Fruit fly (Drosophila melanogaster): ENCODE measurements around the gene lqfR.

Gene lqfR

DNA sequence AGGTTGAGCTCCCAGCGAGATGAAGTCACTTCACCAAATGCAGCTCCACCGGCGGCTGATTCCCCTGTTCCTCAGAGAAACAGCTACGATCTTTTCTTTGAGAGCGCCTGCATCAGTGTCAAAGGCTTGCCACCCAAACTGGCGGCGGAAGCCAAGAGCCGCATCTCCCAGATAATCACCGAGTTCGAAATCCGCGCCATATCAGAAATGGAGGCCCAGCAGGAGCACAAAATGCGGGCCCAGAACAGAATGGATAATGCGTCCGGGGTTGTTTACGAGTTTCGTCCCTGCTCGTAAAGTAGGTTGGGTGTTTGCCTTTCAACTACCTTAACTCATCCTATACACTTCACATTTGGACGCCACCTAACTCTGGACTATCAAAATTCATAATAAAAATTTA is 29.4 kb upstream of the lqfR start, which contains the start of gene Gpdh3:
Gpdh3 (plus strand) TSS at position 301 of the 400 bp plus-strand sequence.
- TF ChIP-seq EcR (GFP tag; optimal IDR thresholded peaks at IDR 0.05) (no peak), psq (optimal IDR thresholded peaks at IDR 0.05) (no peak), Dll (optimal IDR thresholded peaks at IDR 0.05) (no peak), CG8478 (optimal IDR thresholded peaks at IDR 0.05) (no peak), usp (GFP tag; optimal IDR thresholded peaks at IDR 0.05) (no peak), pan (optimal IDR thresholded peaks at IDR 0.05) (no peak)

DNA sequence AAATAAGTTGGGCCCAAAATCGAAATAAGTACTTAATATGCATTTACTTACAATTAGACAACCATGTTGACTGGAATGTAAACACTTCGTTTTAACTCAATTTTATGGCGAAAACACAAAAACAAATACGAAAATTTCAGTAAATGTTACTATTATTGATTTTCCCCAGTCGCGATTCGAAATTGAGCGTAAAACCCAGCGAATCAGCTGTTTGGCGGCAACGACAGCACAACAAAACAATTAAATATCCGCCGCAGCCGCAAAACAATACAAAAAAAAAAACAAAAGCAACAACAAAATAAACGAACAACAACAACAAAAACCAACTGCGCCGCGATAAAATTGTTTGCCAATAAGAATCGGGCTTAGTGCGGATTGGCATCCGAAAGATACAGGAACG is 21.5 kb upstream of the lqfR start, which contains the start of the genes CAH8 and CG7059:
CAH8 (minus strand) TSS at position 101 of the 400 bp plus-strand sequence.
CG7059 (plus strand) TSS at position 167 of the 400 bp plus-strand sequence.
- no peak for TF ChIP-seq psq (optimal IDR thresholded peaks at IDR 0.05)
- no peak for TF ChIP-seq usp (GFP tag; optimal IDR thresholded peaks at IDR 0.05)
- TF ChIP-seq EcR (GFP tag; optimal IDR thresholded peaks at IDR 0.05): no peak
- no peak for TF ChIP-seq CG8478 (optimal IDR thresholded peaks at IDR 0.05)
- TF ChIP-seq Dll (optimal IDR thresholded peaks at IDR 0.05): no peak
- TF ChIP-seq pan (optimal IDR thresholded peaks at IDR 0.05): no peak

DNA sequence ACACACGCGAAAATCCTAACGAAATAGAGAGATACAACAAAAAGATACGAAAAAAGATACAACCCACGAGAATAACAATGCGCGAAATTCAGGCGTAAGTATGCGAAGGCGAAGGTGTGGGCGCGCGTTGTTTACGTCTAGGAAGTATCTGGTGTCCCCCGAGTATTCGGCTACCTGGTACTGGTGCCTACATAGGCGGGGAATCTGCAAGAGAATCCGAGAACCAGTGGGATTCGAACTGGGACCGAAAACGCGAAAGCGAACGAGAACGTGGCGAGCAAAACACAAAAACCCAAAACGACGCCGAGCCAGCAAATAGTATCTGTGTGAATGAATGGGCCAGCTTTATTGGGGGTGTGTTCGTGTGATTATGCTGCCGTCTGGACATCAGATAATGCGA is 21.0 kb upstream of the lqfR start:
- TF ChIP-seq usp (GFP tag; optimal IDR thresholded peaks at IDR 0.05): no peak
- TF ChIP-seq Dll (optimal IDR thresholded peaks at IDR 0.05): no peak
- no peak for TF ChIP-seq EcR (GFP tag; optimal IDR thresholded peaks at IDR 0.05)
- TF ChIP-seq psq (optimal IDR thresholded peaks at IDR 0.05): no peak
- no peak for TF ChIP-seq pan (optimal IDR thresholded peaks at IDR 0.05)
- no peak for TF ChIP-seq CG8478 (optimal IDR thresholded peaks at IDR 0.05)

DNA sequence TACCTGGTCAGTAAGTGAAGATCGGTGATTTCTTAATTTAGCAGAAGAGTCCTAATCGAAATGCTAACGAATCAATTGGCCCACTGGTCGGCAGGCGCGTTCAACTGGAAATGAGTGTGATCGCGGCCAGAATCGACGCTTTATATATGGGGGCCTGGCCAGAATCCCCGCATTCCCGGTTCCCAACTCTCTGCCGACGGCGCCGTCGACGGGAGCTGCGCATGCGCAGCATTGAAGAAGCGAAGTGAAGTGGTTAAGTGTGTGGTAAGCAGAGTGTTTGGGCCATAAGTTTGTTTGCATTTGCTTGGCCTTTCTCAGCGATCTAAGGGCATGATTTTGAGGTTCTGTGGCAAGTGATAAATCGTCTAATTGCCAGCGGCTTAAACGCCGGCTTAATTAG is 17.1 kb upstream of the lqfR start, which contains the start of gene CG13857:
CG13857 (minus strand) TSS at position 101 of the 400 bp plus-strand sequence.
- no peak for TF ChIP-seq EcR (GFP tag; optimal IDR thresholded peaks at IDR 0.05)
- TF ChIP-seq CG8478 (optimal IDR thresholded peaks at IDR 0.05): no peak
- no peak for TF ChIP-seq pan (optimal IDR thresholded peaks at IDR 0.05)
- no peak for TF ChIP-seq Dll (optimal IDR thresholded peaks at IDR 0.05)
- no peak for TF ChIP-seq usp (GFP tag; optimal IDR thresholded peaks at IDR 0.05)
- no peak for TF ChIP-seq psq (optimal IDR thresholded peaks at IDR 0.05)

DNA sequence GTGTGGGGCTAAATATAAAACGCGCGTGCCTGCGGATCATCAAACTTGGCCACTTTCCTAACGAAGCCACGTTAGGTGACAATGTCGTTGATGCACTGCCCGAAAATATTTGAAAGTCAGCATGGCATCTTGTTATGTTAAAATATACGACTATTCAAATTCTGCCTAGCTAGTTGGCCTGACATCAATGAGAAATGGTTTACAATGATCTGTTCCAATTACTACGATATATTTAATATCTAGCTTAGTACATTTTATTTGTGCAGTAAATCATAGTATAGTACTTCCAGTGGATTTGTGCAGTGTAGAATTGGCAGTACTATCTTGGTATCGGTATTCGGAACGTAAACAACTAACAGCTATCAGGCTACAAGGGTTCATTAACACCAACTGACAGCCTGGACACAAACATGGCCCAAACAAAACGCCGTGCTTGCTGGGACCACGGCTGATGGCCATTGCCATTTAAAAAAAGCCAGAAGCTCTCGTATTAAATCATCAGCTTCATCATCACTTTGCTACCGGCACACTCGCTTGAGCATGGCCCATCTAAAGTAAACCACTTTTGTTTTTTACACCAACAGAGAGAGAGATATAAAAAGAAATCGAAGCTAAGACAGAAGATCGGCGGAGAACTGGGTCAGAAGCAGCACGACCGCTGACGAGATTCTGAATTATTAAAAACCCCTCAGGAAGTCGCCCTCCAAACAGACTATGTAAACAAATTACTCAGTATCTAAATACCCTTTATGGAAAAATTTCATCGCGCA is 15.5 kb upstream of the lqfR start:
- no peak for TF ChIP-seq Dll (optimal IDR thresholded peaks at IDR 0.05)
- TF ChIP-seq psq (optimal IDR thresholded peaks at IDR 0.05): no peak
- no peak for TF ChIP-seq CG8478 (optimal IDR thresholded peaks at IDR 0.05)
- TF ChIP-seq EcR (GFP tag; optimal IDR thresholded peaks at IDR 0.05): no peak

DNA sequence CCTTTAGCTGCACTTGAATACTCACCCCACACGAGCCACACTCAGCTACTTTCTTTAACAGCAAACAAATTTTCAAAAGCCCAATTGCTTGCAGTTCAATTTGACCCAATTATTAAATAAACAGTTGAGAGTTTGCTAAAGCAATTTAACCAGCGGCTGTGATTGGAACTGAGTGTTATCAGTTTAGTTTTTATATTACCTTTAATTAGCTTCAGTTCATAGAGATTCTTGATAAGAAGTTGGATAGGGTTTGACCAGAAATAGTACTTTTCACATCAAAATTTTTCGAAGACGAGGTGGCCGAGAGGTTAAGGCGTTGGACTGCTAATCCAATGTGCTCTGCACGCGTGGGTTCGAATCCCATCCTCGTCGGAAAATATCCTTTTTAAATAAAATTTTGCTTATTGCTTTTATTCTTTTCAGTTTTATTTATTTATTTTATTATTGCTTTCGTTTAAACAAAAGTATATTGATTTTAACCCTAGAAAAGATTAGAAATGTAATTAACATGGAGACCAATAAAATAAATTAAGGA is 14.8 kb upstream of the lqfR start:
- no peak for TF ChIP-seq pan (optimal IDR thresholded peaks at IDR 0.05)
- no peak for TF ChIP-seq psq (optimal IDR thresholded peaks at IDR 0.05)
- TF ChIP-seq Dll (optimal IDR thresholded peaks at IDR 0.05): no peak
- no peak for TF ChIP-seq usp (GFP tag; optimal IDR thresholded peaks at IDR 0.05)
- no peak for TF ChIP-seq CG8478 (optimal IDR thresholded peaks at IDR 0.05)
- TF ChIP-seq EcR (GFP tag; optimal IDR thresholded peaks at IDR 0.05): no peak

DNA sequence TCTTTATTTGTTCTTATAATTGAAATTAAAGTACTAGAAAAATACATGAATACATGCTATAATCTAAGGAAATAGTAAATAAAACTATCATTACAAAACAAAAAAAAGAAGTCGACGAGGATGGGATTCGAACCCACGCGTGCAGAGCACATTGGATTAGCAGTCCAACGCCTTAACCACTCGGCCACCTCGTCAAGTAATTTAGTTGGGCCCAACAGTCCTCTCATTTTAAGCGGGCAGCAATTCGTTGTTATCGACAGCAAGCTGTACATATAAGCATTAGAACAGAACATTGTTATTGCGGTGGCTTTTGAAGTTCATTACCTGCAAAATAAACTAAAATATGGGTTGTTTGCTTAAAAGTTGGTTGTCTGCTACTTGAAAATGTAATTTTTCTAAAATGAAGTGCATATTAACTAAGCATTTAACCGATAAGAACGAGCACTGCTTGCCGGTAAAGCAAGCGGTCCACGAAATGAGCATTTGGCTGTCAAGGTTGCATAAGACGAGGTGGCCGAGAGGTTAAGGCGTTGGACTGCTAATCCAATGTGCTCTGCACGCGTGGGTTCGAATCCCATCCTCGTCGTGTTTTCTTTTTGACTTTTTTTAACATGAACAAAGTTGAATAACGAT is 13.9 kb upstream of the lqfR start:
- peak; percentile 44 for TF ChIP-seq CG8478 (optimal IDR thresholded peaks at IDR 0.05)
- no peak for TF ChIP-seq psq (optimal IDR thresholded peaks at IDR 0.05)

DNA sequence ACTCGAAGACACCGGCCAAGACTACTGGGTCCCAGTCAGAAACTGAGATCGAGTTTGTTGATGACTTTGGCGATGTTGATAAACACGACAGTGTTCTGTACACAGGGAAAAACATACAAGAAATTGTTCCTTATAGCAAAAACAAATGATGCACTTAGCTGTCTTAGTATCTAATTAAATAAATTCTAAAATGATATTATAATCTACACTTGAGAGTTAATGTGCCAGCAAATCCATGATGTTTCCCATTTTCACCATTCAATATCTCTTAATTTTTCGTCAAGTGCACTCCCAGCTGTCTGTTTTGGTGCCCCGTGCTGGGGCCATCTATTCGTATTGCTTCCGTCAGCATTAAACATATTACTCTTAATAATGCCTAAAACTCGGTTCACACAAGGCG is 10.9 kb upstream of the lqfR start:
- TF ChIP-seq usp (GFP tag; optimal IDR thresholded peaks at IDR 0.05): no peak
- no peak for TF ChIP-seq pan (optimal IDR thresholded peaks at IDR 0.05)
- TF ChIP-seq psq (optimal IDR thresholded peaks at IDR 0.05): no peak
- TF ChIP-seq CG8478 (optimal IDR thresholded peaks at IDR 0.05): no peak
- TF ChIP-seq EcR (GFP tag; optimal IDR thresholded peaks at IDR 0.05): no peak
- TF ChIP-seq Dll (optimal IDR thresholded peaks at IDR 0.05): no peak

DNA sequence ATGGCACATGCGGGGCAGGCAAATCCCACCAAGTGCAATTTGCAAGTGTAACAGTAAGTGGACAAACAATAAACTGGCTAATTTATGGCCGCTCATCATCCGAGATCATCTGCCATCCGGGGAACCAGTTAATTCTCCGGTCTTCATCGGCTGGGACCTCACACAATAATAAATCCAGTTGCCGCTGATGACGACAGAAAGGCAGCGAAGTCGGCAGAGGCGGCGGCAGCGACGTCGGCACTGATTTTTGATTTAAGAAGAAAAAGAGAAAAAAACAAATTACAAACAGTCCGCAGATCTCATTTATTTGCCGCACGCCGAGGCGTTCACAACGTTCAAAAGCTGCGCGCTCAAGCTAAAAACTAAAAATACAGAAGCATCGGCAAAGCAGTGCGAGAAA is 8.7 kb upstream of the lqfR start, which contains the start of gene CG13856:
CG13856 (plus strand) TSS at position 301 of the 400 bp plus-strand sequence.
- TF ChIP-seq EcR (GFP tag; optimal IDR thresholded peaks at IDR 0.05): no peak
- TF ChIP-seq pan (optimal IDR thresholded peaks at IDR 0.05): no peak
- no peak for TF ChIP-seq CG8478 (optimal IDR thresholded peaks at IDR 0.05)
- TF ChIP-seq usp (GFP tag; optimal IDR thresholded peaks at IDR 0.05): no peak
- TF ChIP-seq Dll (optimal IDR thresholded peaks at IDR 0.05): no peak
- TF ChIP-seq psq (optimal IDR thresholded peaks at IDR 0.05): no peak

DNA sequence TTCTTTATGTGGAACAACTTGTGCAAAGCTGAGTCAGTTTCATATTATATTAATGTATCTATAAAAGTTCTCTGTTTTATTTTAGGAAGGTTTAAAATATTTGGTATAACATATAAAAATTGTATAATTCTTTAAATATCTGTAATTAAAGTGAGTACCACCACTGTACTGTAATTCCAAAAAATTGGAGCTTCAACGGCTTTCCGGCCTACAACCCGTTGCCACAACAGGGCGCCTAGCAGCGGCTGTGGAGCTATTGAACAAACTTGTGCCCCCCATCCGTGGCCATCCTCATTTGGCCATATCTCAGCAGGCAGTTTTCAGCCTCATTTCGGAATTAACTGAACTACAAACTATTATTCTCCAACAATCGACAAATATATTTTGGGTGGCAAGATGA is 5.5 kb upstream of the lqfR start, which contains the start of gene CG13855:
CG13855 (plus strand) TSS at position 301 of the 400 bp plus-strand sequence.
- TF ChIP-seq EcR (GFP tag; optimal IDR thresholded peaks at IDR 0.05): no peak
- no peak for TF ChIP-seq Dll (optimal IDR thresholded peaks at IDR 0.05)
- no peak for TF ChIP-seq psq (optimal IDR thresholded peaks at IDR 0.05)
- TF ChIP-seq usp (GFP tag; optimal IDR thresholded peaks at IDR 0.05): no peak
- no peak for TF ChIP-seq pan (optimal IDR thresholded peaks at IDR 0.05)
- no peak for TF ChIP-seq CG8478 (optimal IDR thresholded peaks at IDR 0.05)

DNA sequence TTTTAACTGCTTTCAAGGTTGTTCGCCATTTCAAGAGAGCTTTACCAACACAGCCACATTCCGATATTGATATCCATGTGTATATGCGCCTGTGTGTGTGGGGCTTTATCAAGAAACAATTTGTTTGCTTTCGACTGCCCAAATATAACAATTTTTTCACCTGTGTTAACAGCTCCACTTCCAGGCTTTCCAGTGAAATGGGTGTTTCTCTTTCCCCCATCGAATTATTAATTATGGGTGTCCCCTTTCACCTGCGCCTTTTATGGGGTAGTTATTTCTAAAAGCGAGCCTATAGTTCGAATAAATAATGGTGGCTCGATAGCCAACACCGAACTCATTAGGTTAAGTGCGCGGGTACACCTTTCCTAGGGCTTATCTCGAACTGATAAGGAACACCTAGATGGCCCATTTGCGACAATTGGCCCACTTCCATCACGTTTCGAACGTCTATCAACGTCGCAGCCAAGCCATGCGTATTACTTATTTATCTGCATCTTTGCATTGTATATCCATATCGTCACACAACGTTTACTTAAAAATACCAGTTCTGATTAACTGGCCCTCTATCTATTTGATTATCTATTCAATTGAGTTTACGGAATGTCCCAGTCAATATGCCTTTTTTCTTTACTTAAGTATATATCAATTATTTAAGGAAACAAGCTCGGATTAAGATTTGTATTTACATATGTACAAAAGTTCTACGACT is 932 bp downstream of the lqfR start:
- TF ChIP-seq pan (optimal IDR thresholded peaks at IDR 0.05): no peak

DNA sequence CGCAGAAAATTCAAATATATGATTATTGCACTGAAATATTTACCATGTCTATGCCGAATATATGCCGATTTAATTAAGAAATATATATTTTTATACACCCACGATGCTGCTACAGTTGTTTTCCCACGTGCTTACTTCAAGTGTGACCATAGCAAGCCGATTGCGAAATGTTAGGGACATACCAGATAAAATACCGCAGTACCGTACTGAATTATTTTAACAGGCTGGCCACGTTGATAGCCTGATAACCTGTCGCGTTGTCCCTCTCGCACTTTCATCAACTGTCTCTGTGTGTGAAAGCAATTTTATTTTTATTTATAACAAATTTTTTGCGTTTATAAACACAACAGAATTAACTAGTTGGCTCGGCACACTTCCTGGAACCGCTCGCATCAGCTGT is 9.8 kb downstream of the lqfR start, which contains the start of the genes Nop56 and mats:
Nop56 (minus strand) TSS at position 158 of the 400 bp plus-strand sequence.
mats (plus strand) TSS at position 251 of the 400 bp plus-strand sequence.
- TF ChIP-seq psq (optimal IDR thresholded peaks at IDR 0.05) (no peak), Dll (optimal IDR thresholded peaks at IDR 0.05) (no peak), EcR (GFP tag; optimal IDR thresholded peaks at IDR 0.05) (no peak), usp (GFP tag; optimal IDR thresholded peaks at IDR 0.05) (no peak)

All from whole organism.